Worm (Caenorhabditis elegans): ENCODE measurements around the gene nhr-58.

nhr-58 gene

DNA sequence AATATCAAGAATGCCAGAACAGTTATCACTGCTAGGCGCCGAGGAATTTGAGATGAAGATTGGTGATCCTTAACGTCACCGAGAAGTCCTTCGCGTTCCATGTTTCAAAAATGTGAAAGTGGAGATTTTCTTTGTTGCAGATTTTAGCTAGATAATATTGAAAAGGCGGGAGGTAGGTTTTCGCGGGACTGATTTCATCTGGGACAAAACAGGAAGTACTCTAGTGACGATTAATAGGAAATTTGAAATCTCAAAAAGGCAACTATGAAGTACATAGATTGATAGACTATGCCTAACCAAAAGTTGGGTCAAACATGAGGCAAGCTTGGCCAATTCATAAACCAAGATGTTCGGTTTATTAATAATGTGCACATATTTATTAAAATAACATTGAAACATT lies 21.0 kb downstream of the nhr-58 start, which contains the start of gene C14C6.8:
Gene C14C6.8, minus strand, starts transcription at position 101 of the 400 bp plus-strand sequence.
- TF ChIP-seq peb-1 (tag; optimal IDR thresholded peaks at IDR 0.05) (no peak), sma-9 (GFP tag; optimal IDR thresholded peaks at IDR 0.05) (no peak), sma-9 (tag; optimal IDR thresholded peaks at IDR 0.05) (no peak), ZK546.5 (tag; optimal IDR thresholded peaks at IDR 0.05) (no peak), nhr-77 (tag; optimal IDR thresholded peaks at IDR 0.05) (no peak), snpc-4 (tag; optimal IDR thresholded peaks at IDR 0.05) (no peak), lsy-2 (tag; optimal IDR thresholded peaks at IDR 0.05) (no peak), crh-2 (tag; optimal IDR thresholded peaks at IDR 0.05) (no peak), nhr-6 (tag; optimal IDR thresholded peaks at IDR 0.05) (no peak), nhr-12 (tag; optimal IDR thresholded peaks at IDR 0.05) (no peak), aly-2 (tag; optimal IDR thresholded peaks at IDR 0.05) (no peak), sem-4 (tag; optimal IDR thresholded peaks at IDR 0.05) (no peak), lin-39 (tag; optimal IDR thresholded peaks at IDR 0.05) (no peak), ama-1 (optimal IDR thresholded peaks at IDR 0.05) (no peak), nhr-11 (tag; optimal IDR thresholded peaks at IDR 0.05) (no peak), egl-27 (tag; optimal IDR thresholded peaks at IDR 0.05) (no peak), blmp-1 (tag; optimal IDR thresholded peaks at IDR 0.05; ENCODE audit: insufficient read depth) (no peak)

ce11 chrV:556055-556454 lies 24.0 kb downstream of the nhr-58 start, which contains the start of gene srx-8:
Gene srx-8 (minus strand): TSS chrV:556155.
- TF ChIP-seq gmeb-1 (tag; optimal IDR thresholded peaks at IDR 0.05) (no peak), nhr-25 (tag; optimal IDR thresholded peaks at IDR 0.05) (no peak), Y55F3AM.14 (GFP tag; optimal IDR thresholded peaks at IDR 0.05) (no peak), skn-1 (tag; optimal IDR thresholded peaks at IDR 0.05) (no peak), mbf-1 (tag; optimal IDR thresholded peaks at IDR 0.05) (no peak), nhr-21 (tag; optimal IDR thresholded peaks at IDR 0.05) (no peak), F13H6.1 (tag; optimal IDR thresholded peaks at IDR 0.05) (no peak), egl-27 (tag; optimal IDR thresholded peaks at IDR 0.05) (no peak), nhr-129 (tag; optimal IDR thresholded peaks at IDR 0.05) (no peak), blmp-1 (tag; optimal IDR thresholded peaks at IDR 0.05; ENCODE audit: insufficient read depth) (no peak), ztf-4 (tag; optimal IDR thresholded peaks at IDR 0.05) (no peak), C34F6.9 (tag; optimal IDR thresholded peaks at IDR 0.05) (no peak), ama-1 (optimal IDR thresholded peaks at IDR 0.05) (no peak), nhr-6 (tag; optimal IDR thresholded peaks at IDR 0.05) (no peak), snpc-4 (tag; optimal IDR thresholded peaks at IDR 0.05) (no peak), dmd-4 (tag; optimal IDR thresholded peaks at IDR 0.05) (no peak), elt-1 (tag; optimal IDR thresholded peaks at IDR 0.05) (no peak), nhr-237 (tag; optimal IDR thresholded peaks at IDR 0.05) (no peak), nhr-12 (tag; optimal IDR thresholded peaks at IDR 0.05) (no peak)

DNA sequence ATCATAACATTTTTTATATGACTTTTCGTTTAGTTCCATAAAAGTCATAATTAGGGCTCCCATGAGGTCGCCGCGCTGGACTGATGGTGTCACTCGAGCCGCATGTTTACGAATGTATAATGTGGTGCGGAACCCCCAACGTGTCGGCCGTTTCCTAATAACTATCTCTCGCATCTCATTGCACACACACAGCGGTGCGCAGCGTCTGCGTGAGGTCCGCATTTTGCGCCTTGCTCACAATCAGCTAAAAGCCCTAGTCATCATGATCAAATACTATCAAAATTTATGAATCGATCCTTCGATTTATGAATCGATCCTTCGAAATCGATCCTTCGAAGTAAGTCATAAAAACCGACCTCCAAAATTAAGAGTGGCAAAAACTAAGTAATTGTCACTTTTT lies 27.9 kb downstream of the nhr-58 start, which contains the start of gene srx-7:
Gene srx-7, plus strand, starts transcription at position 256 of the 400 bp plus-strand sequence.
- no peak for TF ChIP-seq ceh-82 (tag; optimal IDR thresholded peaks at IDR 0.05)
- TF ChIP-seq lin-11 (tag; optimal IDR thresholded peaks at IDR 0.05) = no peak
- no peak for TF ChIP-seq nhr-25 (tag; optimal IDR thresholded peaks at IDR 0.05)
- TF ChIP-seq nhr-237 (tag; optimal IDR thresholded peaks at IDR 0.05) = no peak
- TF ChIP-seq unc-39 (tag; optimal IDR thresholded peaks at IDR 0.05) = no peak
- TF ChIP-seq mbf-1 (tag; optimal IDR thresholded peaks at IDR 0.05) = no peak
- no peak for TF ChIP-seq lin-39 (tag; optimal IDR thresholded peaks at IDR 0.05)
- no peak for TF ChIP-seq lin-13 (GFP tag; optimal IDR thresholded peaks at IDR 0.05)

ce11 chrV:562834-563233 lies 30.8 kb downstream of the nhr-58 start, which contains the start of gene C14C6.2:
Gene C14C6.2 (plus strand): TSS chrV:563134.
- TF ChIP-seq Y55F3AM.14 (GFP tag; optimal IDR thresholded peaks at IDR 0.05) (no peak), mbf-1 (tag; optimal IDR thresholded peaks at IDR 0.05) (no peak), unc-55 (GFP tag; optimal IDR thresholded peaks at IDR 0.05) (no peak), aly-2 (tag; optimal IDR thresholded peaks at IDR 0.05) (no peak)

DNA sequence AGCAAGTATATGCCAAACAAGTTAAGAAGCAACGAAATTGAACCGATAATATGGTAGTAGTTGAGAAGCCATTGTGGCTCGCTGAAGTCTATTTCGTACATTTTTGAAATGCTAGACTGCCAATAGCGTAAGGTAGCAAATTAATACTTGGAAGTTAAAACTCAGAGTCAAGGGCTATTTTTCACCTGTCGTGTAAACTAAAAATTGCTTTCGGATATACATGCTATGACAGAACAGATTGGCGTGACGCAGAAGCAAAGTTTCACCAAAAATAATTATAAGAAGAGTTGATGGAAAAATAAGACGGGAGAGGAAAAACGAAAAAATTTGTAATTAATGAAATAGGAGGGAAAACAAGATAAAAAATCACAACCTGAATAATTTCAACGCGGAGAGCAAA lies 33.9 kb downstream of the nhr-58 start, which contains the start of gene sri-73:
Gene sri-73, minus strand, starts transcription at position 101 of the 400 bp plus-strand sequence.
- TF ChIP-seq ZK546.5 (tag; optimal IDR thresholded peaks at IDR 0.05) (no peak), dmd-4 (tag; optimal IDR thresholded peaks at IDR 0.05) (no peak), F13H6.1 (tag; optimal IDR thresholded peaks at IDR 0.05) (no peak), ztf-11 (tag; optimal IDR thresholded peaks at IDR 0.05) (no peak), sma-3 (GFP tag; optimal IDR thresholded peaks at IDR 0.05) (no peak), egl-27 (tag; optimal IDR thresholded peaks at IDR 0.05) (no peak), skn-1 (tag; optimal IDR thresholded peaks at IDR 0.05) (no peak), lin-39 (tag; optimal IDR thresholded peaks at IDR 0.05) (no peak), alr-1 (tag; optimal IDR thresholded peaks at IDR 0.05) (no peak), lin-11 (tag; optimal IDR thresholded peaks at IDR 0.05) (no peak), mab-5 (tag; optimal IDR thresholded peaks at IDR 0.05) (no peak), ceh-82 (tag; optimal IDR thresholded peaks at IDR 0.05) (no peak), mdl-1 (tag; optimal IDR thresholded peaks at IDR 0.05) (no peak), peb-1 (tag; optimal IDR thresholded peaks at IDR 0.05) (no peak), zag-1 (tag; optimal IDR thresholded peaks at IDR 0.05) (no peak), unc-55 (GFP tag; optimal IDR thresholded peaks at IDR 0.05) (no peak), mbf-1 (tag; optimal IDR thresholded peaks at IDR 0.05) (no peak)
